Worm (Caenorhabditis elegans): ENCODE measurements around the gene szy-4.

szy-4 gene

DNA sequence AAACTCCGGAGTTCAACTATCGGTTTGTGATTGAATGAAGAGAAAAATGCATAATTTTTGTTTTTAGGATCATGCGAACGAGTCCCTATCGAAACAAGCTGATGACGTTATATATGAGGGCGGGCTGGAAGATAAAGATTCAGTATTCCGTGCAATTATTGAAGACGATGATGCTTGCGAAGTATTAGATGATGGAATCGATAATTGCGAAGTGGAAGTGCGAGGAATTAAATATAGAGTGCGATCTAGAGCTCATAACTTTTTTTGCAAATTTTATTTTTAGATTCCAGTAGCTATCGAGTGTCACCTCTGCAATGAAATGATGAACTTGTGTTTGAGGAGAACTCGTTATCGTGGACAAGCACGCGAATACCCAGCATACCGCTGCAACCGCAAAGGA, 514 bp downstream of the szy-4 start:
- TF ChIP-seq nhr-12 (tag; optimal IDR thresholded peaks at IDR 0.05) (no peak), unc-120 (tag; optimal IDR thresholded peaks at IDR 0.05; ENCODE audit: poor library complexity, severe bottlenecking) (no peak), cnd-1 (tag; optimal IDR thresholded peaks at IDR 0.05) (no peak), unc-39 (tag; optimal IDR thresholded peaks at IDR 0.05) (no peak), unc-62 (GFP tag; optimal IDR thresholded peaks at IDR 0.05) (no peak), lin-32 (GFP tag; optimal IDR thresholded peaks at IDR 0.05) (no peak), ceh-39 (tag; optimal IDR thresholded peaks at IDR 0.05) (no peak), lsy-2 (tag; optimal IDR thresholded peaks at IDR 0.05) (no peak), hlh-1 (tag; optimal IDR thresholded peaks at IDR 0.05) (no peak), pha-4 (tag; optimal IDR thresholded peaks at IDR 0.05) (no peak), mep-1 (tag; optimal IDR thresholded peaks at IDR 0.05) (no peak)

DNA sequence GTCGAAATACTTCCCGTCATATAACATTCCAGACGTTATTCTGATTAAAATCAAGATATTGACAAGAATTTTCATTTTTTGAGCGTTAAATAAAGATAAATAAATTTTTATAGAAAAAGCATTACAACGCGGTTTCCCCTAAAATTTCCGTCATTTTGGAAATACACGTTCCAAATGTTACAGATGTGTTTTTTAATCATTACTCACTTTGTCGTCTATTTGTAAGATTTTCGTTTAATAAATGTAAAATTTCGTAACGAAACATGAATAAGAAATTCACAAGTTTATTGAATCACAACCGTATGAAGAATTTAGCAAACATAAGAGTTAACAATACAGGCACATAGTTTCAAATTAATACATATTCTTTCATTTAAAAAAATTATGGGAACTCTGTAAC, 4.4 kb downstream of the szy-4 start, which contains the start of gene C30B5.17:
Gene C30B5.17, minus strand, starts transcription at position 101 of the 400 bp plus-strand sequence.
- no peak for TF ChIP-seq M03D4.4 (tag; optimal IDR thresholded peaks at IDR 0.05)
- no peak for TF ChIP-seq flh-1 (GFP tag; optimal IDR thresholded peaks at IDR 0.05)
- no peak for TF ChIP-seq mab-5 (tag; optimal IDR thresholded peaks at IDR 0.05)
- TF ChIP-seq zip-8 (tag; optimal IDR thresholded peaks at IDR 0.05), result no peak
- no peak for TF ChIP-seq unc-120 (tag; optimal IDR thresholded peaks at IDR 0.05; ENCODE audit: poor library complexity, severe bottlenecking)
- no peak for TF ChIP-seq nhr-28 (tag; optimal IDR thresholded peaks at IDR 0.05)
- no peak for TF ChIP-seq unc-39 (tag; optimal IDR thresholded peaks at IDR 0.05)
- no peak for TF ChIP-seq ztf-11 (tag; optimal IDR thresholded peaks at IDR 0.05)
- no peak for TF ChIP-seq pha-4 (tag; optimal IDR thresholded peaks at IDR 0.05)
- TF ChIP-seq tbx-8 (GFP tag; optimal IDR thresholded peaks at IDR 0.05), result no peak
- no peak for TF ChIP-seq ceh-83 (GFP tag; optimal IDR thresholded peaks at IDR 0.05)
- no peak for TF ChIP-seq nhr-2 (tag; optimal IDR thresholded peaks at IDR 0.05)
- no peak for TF ChIP-seq ceh-39 (tag; optimal IDR thresholded peaks at IDR 0.05)
- TF ChIP-seq hlh-1 (tag; optimal IDR thresholded peaks at IDR 0.05), result no peak
- TF ChIP-seq blmp-1 (tag; optimal IDR thresholded peaks at IDR 0.05), result no peak

DNA sequence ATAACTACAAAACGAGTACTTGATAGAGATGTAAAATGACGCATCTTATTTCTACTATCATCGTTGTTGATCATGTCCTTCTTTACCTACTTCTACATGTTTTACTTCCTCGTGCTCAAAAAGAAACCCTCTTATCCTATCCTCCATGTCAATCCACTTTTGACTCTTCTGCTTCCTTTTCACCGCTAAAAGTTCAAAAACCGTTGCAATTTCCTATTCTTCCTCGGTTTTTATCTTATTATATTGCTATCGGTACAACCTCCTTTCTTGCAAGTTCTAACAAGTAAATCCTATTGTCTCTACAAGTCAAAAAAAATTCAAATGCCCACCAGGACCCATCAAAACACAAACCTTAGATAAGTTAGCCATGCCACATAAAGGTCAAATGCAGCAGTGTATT, 8.8 kb downstream of the szy-4 start:
- TF ChIP-seq zip-8 (tag; optimal IDR thresholded peaks at IDR 0.05) (no peak), unc-39 (tag; optimal IDR thresholded peaks at IDR 0.05) (no peak), cnd-1 (tag; optimal IDR thresholded peaks at IDR 0.05) (no peak), nhr-12 (tag; optimal IDR thresholded peaks at IDR 0.05) (no peak), nhr-28 (tag; optimal IDR thresholded peaks at IDR 0.05) (no peak), pha-4 (tag; optimal IDR thresholded peaks at IDR 0.05) (no peak), ztf-11 (tag; optimal IDR thresholded peaks at IDR 0.05) (no peak), mep-1 (tag; optimal IDR thresholded peaks at IDR 0.05) (no peak), bed-3 (GFP tag; optimal IDR thresholded peaks at IDR 0.05) (no peak), blmp-1 (tag; optimal IDR thresholded peaks at IDR 0.05) (no peak), lin-32 (GFP tag; optimal IDR thresholded peaks at IDR 0.05) (no peak), unc-62 (GFP tag; optimal IDR thresholded peaks at IDR 0.05) (no peak), nhr-2 (tag; optimal IDR thresholded peaks at IDR 0.05) (no peak), tbx-8 (GFP tag; optimal IDR thresholded peaks at IDR 0.05) (no peak), ceh-39 (tag; optimal IDR thresholded peaks at IDR 0.05) (no peak), unc-120 (tag; optimal IDR thresholded peaks at IDR 0.05; ENCODE audit: poor library complexity, severe bottlenecking) (no peak), ceh-83 (GFP tag; optimal IDR thresholded peaks at IDR 0.05) (no peak), mls-2 (tag; optimal IDR thresholded peaks at IDR 0.05) (no peak)

DNA sequence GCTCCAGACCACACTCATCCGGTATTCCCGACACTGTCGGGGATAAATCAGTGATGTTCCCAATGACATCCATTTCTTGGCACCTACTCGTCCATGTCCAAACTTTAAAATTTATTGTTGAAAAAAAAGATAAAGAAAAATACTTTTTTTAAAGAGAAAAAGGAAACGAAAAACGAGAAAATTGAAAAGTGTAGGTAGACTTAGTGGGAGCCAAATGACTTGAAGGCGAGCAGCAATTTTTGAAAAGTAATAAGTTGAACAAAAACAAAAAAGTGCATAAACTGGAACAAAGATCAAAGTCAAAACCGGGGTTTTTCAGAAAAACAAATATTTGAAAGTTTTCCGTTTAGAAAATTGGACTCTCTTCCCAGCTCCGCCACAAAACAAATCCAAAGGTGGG, 9.6 kb downstream of the szy-4 start, which contains the start of gene daf-37:
Gene daf-37, minus strand, starts transcription at position 101 of the 400 bp plus-strand sequence.
- TF ChIP-seq nhr-2 (tag; optimal IDR thresholded peaks at IDR 0.05) (no peak), ces-1 (GFP tag; optimal IDR thresholded peaks at IDR 0.05) (no peak), nhr-12 (tag; optimal IDR thresholded peaks at IDR 0.05) (no peak), unc-39 (tag; optimal IDR thresholded peaks at IDR 0.05) (no peak), snpc-4 (tag; optimal IDR thresholded peaks at IDR 0.05) (no peak), tbx-8 (GFP tag; optimal IDR thresholded peaks at IDR 0.05) (no peak), bed-3 (GFP tag; optimal IDR thresholded peaks at IDR 0.05) (no peak), drap-1 (GFP tag; optimal IDR thresholded peaks at IDR 0.05) (no peak), hlh-1 (tag; optimal IDR thresholded peaks at IDR 0.05) (no peak), unc-62 (GFP tag; optimal IDR thresholded peaks at IDR 0.05) (no peak), elt-1 (tag; optimal IDR thresholded peaks at IDR 0.05; ENCODE audit: borderline replicate concordance, insufficient read depth) (no peak), nhr-28 (tag; optimal IDR thresholded peaks at IDR 0.05) (no peak), mab-5 (tag; optimal IDR thresholded peaks at IDR 0.05) (no peak), nhr-76 (tag; optimal IDR thresholded peaks at IDR 0.05) (no peak)

DNA sequence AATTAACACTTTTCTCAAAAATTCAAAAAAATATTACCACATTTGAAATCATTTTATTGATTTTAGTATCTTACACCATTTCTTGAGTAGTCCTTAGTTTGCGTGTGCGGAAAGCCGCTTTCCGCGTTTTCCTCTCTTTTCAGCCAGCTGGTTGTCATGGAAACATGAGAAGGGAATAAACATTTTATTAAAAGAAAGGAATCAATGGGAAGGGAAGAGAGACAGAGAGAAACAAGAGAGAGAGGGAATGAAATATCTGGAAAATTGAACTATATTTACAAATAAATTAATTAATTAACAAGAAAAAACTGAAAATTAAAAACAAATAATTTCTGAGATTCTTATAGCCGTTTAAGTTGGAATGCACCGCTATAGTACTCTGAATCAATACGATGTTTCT, 20.9 kb downstream of the szy-4 start, which contains the start of gene mks-2:
Gene mks-2, minus strand, starts transcription at position 101 of the 400 bp plus-strand sequence.
- no peak for TF ChIP-seq ceh-39 (tag; optimal IDR thresholded peaks at IDR 0.05)
- TF ChIP-seq nhr-76 (tag; optimal IDR thresholded peaks at IDR 0.05), result no peak
- TF ChIP-seq snpc-4 (tag; optimal IDR thresholded peaks at IDR 0.05), result no peak
- no peak for TF ChIP-seq unc-39 (tag; optimal IDR thresholded peaks at IDR 0.05)
- TF ChIP-seq ces-1 (GFP tag; optimal IDR thresholded peaks at IDR 0.05), result no peak
- no peak for TF ChIP-seq ham-2 (GFP tag; optimal IDR thresholded peaks at IDR 0.05)
- no peak for TF ChIP-seq hlh-1 (tag; optimal IDR thresholded peaks at IDR 0.05)
- TF ChIP-seq blmp-1 (tag; optimal IDR thresholded peaks at IDR 0.05), result no peak
- no peak for TF ChIP-seq ceh-83 (GFP tag; optimal IDR thresholded peaks at IDR 0.05)
- TF ChIP-seq zip-8 (tag; optimal IDR thresholded peaks at IDR 0.05), result no peak
- TF ChIP-seq elt-1 (tag; optimal IDR thresholded peaks at IDR 0.05; ENCODE audit: borderline replicate concordance, insufficient read depth), result no peak
- TF ChIP-seq lsy-2 (tag; optimal IDR thresholded peaks at IDR 0.05), result no peak
- no peak for TF ChIP-seq ztf-11 (tag; optimal IDR thresholded peaks at IDR 0.05)
- no peak for TF ChIP-seq unc-62 (GFP tag; optimal IDR thresholded peaks at IDR 0.05)
- no peak for TF ChIP-seq mep-1 (tag; optimal IDR thresholded peaks at IDR 0.05)
- TF ChIP-seq drap-1 (GFP tag; optimal IDR thresholded peaks at IDR 0.05), result no peak
- no peak for TF ChIP-seq tbx-8 (GFP tag; optimal IDR thresholded peaks at IDR 0.05)
- no peak for TF ChIP-seq bed-3 (GFP tag; optimal IDR thresholded peaks at IDR 0.05)

Data from whole organism, mixed stage, embryonic.